Fruit fly (Drosophila melanogaster): ENCODE results near the gene Tgs1.

Tgs1 gene

dm6 chr3R:18296737-18297136 lies 41.4 kb downstream of the Tgs1 start:
- TF ChIP-seq hb (GFP tag; IDR thresholded peaks at IDR 0.05; ENCODE audit: partially characterized antibody) = 0 out of 3 replicates have a peak, but pooled peaks have one; percentile 42
- peak; percentile 10 for TF ChIP-seq sens (GFP tag)
- TF ChIP-seq her (GFP tag; optimal IDR thresholded peaks at IDR 0.05) = no peak
- TF ChIP-seq H15 (GFP tag; IDR thresholded peaks at IDR 0.05) = no peak
- peak; percentile 14 for TF ChIP-seq Med (GFP tag)
- peak in 1 of 2 experiments; percentile 74 for TF ChIP-seq Hr78 (GFP tag; optimal IDR thresholded peaks at IDR 0.05)

- TF ChIP-seq z (GFP tag; IDR thresholded peaks at IDR 0.05) (no peak), dati (GFP tag; IDR thresholded peaks at IDR 0.05) (no peak), CG4360 (GFP tag; IDR thresholded peaks at IDR 0.05) (0 out of 2 replicates have a peak, but pooled peaks have one; percentile 17), vvl (GFP tag; IDR thresholded peaks at IDR 0.05) (peak; percentile 39; the same call in 1 of the 2 replicates), Blimp-1 (GFP tag; optimal IDR thresholded peaks at IDR 0.05) (peak; percentile 67), nerfin-2 (GFP tag; IDR thresholded peaks at IDR 0.05; ENCODE audit: partially characterized antibody) (no peak), yki (optimal IDR thresholded peaks at IDR 0.05) (no peak), grau (tag; optimal IDR thresholded peaks at IDR 0.05) (peak; percentile 19), Rfx (GFP tag; IDR thresholded peaks at IDR 0.05) (no peak), CG17385 (GFP tag; optimal IDR thresholded peaks at IDR 0.05) (peak; percentile 37), HHEX (GFP tag; optimal IDR thresholded peaks at IDR 0.05) (peak; percentile 23), peb (GFP tag; IDR thresholded peaks at IDR 0.05) (0 out of 2 replicates have a peak, but pooled peaks have one; percentile 12), CG1603 (tag; optimal IDR thresholded peaks at IDR 0.05) (peak; percentile 50), HLH4C (GFP tag; IDR thresholded peaks at IDR 0.05; ENCODE audit: partially characterized antibody) (no peak), eve (GFP tag; optimal IDR thresholded peaks at IDR 0.05) (peak in 1 of 2 experiments; percentile 23), Optix (GFP tag; IDR thresholded peaks at IDR 0.05) (peak; percentile 28; the same call in 1 of the 3 replicates), zen2 (GFP tag; IDR thresholded peaks at IDR 0.05; ENCODE audit: partially characterized antibody) (0 out of 3 replicates have a peak, but pooled peaks have one; percentile 19), hkb (optimal IDR thresholded peaks at IDR 0.05) (no peak), hkb (GFP tag; IDR thresholded peaks at IDR 0.05) (0 out of 2 replicates have a peak, but pooled peaks have one; percentile 7), tap (tag; optimal IDR thresholded peaks at IDR 0.05) (no peak), Mrtf (GFP tag; IDR thresholded peaks at IDR 0.05) (no peak), fd102C (GFP tag; optimal IDR thresholded peaks at IDR 0.05) (no peak), row (GFP tag; IDR thresholded peaks at IDR 0.05) (peak; percentile 39; the same call in 2 of the 3 replicates), CG8388 (GFP tag; optimal IDR thresholded peaks at IDR 0.05) (peak; percentile 5), wek (GFP tag; optimal IDR thresholded peaks at IDR 0.05) (no peak), Neu2 (GFP tag; optimal IDR thresholded peaks at IDR 0.05; ENCODE audit: borderline replicate concordance) (no peak), CG17328 (GFP tag; IDR thresholded peaks at IDR 0.05) (0 out of 2 replicates have a peak, but pooled peaks have one; percentile 27), nerfin-1 (tag; optimal IDR thresholded peaks at IDR 0.05) (no peak), scrt (GFP tag; optimal IDR thresholded peaks at IDR 0.05) (no peak), Sox102F (GFP tag; optimal IDR thresholded peaks at IDR 0.05) (peak; percentile 20), B-H2 (GFP tag; optimal IDR thresholded peaks at IDR 0.05) (no peak), eyg (GFP tag; optimal IDR thresholded peaks at IDR 0.05) (peak; percentile 2), nmo (GFP tag; optimal IDR thresholded peaks at IDR 0.05) (peak; percentile 21), stc (GFP tag; IDR thresholded peaks at IDR 0.05) (peak; percentile 30; the same call in 1 of the 2 replicates), MESR4 (GFP tag; optimal IDR thresholded peaks at IDR 0.05) (no peak), lola (GFP tag; optimal IDR thresholded peaks at IDR 0.05) (no peak), ATbp (GFP tag; optimal IDR thresholded peaks at IDR 0.05) (peak; percentile 13), ken (GFP tag; IDR thresholded peaks at IDR 0.05) (0 out of 3 replicates have a peak, but pooled peaks have one; percentile 55), lmd (GFP tag; IDR thresholded peaks at IDR 0.05) (0 out of 2 replicates have a peak, but pooled peaks have one; percentile 10), CG10979 (tag; optimal IDR thresholded peaks at IDR 0.05) (peak; percentile 4)
Observed at dm6 chr3R:18297444-18298297, 42.3 kb downstream of the Tgs1 start.
